In the genomic region with DNA sequence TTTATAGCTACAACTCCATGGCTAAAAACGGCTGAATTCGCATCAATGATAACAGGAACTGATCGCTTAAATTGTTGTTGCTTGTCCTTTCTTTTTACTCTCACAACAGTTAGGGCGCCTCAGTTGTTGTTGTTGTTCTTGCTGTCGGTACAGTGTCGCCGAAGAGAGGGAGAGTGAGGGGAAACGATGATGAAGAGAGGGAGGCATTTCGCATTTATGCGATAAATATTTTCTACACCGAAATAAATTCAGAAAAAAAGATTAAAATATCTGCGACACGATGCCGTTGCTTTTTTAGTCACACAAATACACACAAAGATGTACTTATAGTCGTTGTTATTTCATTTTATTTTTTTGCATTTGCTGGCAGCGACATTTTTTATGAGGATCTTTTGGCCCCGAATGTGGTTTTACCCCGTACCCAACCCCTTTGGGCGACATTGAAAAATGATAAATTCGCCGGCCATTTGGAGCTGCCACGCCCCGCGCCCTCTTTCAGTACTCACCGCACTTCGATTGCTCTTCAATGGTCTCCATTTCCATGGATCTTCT, we compare ENCODE assay signal across 4 fruit fly cellular contexts.
TF ChIP-seq lines count a peak whose summit lies in the region.

No protein-coding gene starts in this region.

- no peak for TF ChIP-seq CTCF in whole organism, embryonic (GFP tag; optimal IDR thresholded peaks at IDR 0.05; lab: Kevin White, UChicago)

TF ChIP-seq in whole organism, adult, 20 proteins besides CTCF, POLR2A, EP300 and RAD21:
- TF ChIP-seq pad (GFP tag; optimal IDR thresholded peaks at IDR 0.05; lab: Kevin White, UChicago) (peak; percentile 95), ovo (GFP tag; optimal IDR thresholded peaks at IDR 0.05; lab: Kevin White, UChicago) (no peak), CG12768 (GFP tag; optimal IDR thresholded peaks at IDR 0.05; lab: Kevin White, UChicago) (no peak)

TF ChIP-seq in whole organism, embryonic, 481 proteins besides CTCF, POLR2A, EP300 and RAD21 (continues in another document):
- TF ChIP-seq YL-1 (GFP tag; optimal IDR thresholded peaks at IDR 0.05; lab: Kevin White, UChicago) (no peak), CG6175 (GFP tag; IDR thresholded peaks at IDR 0.05; lab: Robert Waterston, UW) (no peak), CG8924 (tag; optimal IDR thresholded peaks at IDR 0.05; lab: Kevin White, UChicago) (no peak), CG17328 (GFP tag; IDR thresholded peaks at IDR 0.05; lab: Robert Waterston, UW) (no peak), CG15269 (tag; optimal IDR thresholded peaks at IDR 0.05; lab: Kevin White, UChicago) (no peak), CG10543 (GFP tag; optimal IDR thresholded peaks at IDR 0.05; lab: Kevin White, UChicago) (no peak), CG6689 (GFP tag; IDR thresholded peaks at IDR 0.05; lab: Robert Waterston, UW) (no peak), CG3065 (GFP tag; optimal IDR thresholded peaks at IDR 0.05; lab: Kevin White, UChicago) (peak; percentile 33), CG17912 (GFP tag; optimal IDR thresholded peaks at IDR 0.05; lab: Kevin White, UChicago) (no peak), crol (GFP tag; IDR thresholded peaks at IDR 0.05; lab: Robert Waterston, UW) (peak; percentile 86), lab (GFP tag; optimal IDR thresholded peaks at IDR 0.05; lab: Kevin White, UChicago) (no peak), slou (GFP tag; optimal IDR thresholded peaks at IDR 0.05; lab: Kevin White, UChicago) (no peak), D (optimal IDR thresholded peaks at IDR 0.05; lab: Kevin White, UChicago) (no peak), D (GFP tag; optimal IDR thresholded peaks at IDR 0.05; lab: Kevin White, UChicago) (no peak), trem (tag; optimal IDR thresholded peaks at IDR 0.05; lab: Kevin White, UChicago) (no peak), CG15479 (GFP tag; optimal IDR thresholded peaks at IDR 0.05; lab: Kevin White, UChicago) (peak; percentile 18), exex (tag; optimal IDR thresholded peaks at IDR 0.05; lab: Kevin White, UChicago) (no peak), seq (GFP tag; IDR thresholded peaks at IDR 0.05; lab: Robert Waterston, UW) (0 out of 2 replicates have a peak, but pooled peaks have one; percentile 8), az2 (GFP tag; optimal IDR thresholded peaks at IDR 0.05; lab: Kevin White, UChicago) (no peak), CG8281 (tag; optimal IDR thresholded peaks at IDR 0.05; lab: Kevin White, UChicago) (no peak), CG43689 (GFP tag; IDR thresholded peaks at IDR 0.05; lab: Robert Waterston, UW) (no peak), klu (GFP tag; IDR thresholded peaks at IDR 0.05; lab: Robert Waterston, UW) (no peak), CG30020 (tag; optimal IDR thresholded peaks at IDR 0.05; lab: Kevin White, UChicago) (no peak), Fer1 (GFP tag; optimal IDR thresholded peaks at IDR 0.05; lab: Kevin White, UChicago) (no peak), CG18764 (GFP tag; optimal IDR thresholded peaks at IDR 0.05; lab: Kevin White, UChicago) (no peak), CG1647 (GFP tag; optimal IDR thresholded peaks at IDR 0.05; lab: Kevin White, UChicago) (no peak), row (GFP tag; IDR thresholded peaks at IDR 0.05; lab: Robert Waterston, UW) (0 out of 3 replicates have a peak, but pooled peaks have one; percentile 10), CG1233 (GFP tag; optimal IDR thresholded peaks at IDR 0.05; lab: Kevin White, UChicago) (no peak)

TF ChIP-seq in whole organism, prepupa, 60 proteins besides CTCF, POLR2A, EP300 and RAD21:
- TF ChIP-seq CG7368 (GFP tag; optimal IDR thresholded peaks at IDR 0.05; lab: Kevin White, UChicago) (no peak), CG9139 (GFP tag; optimal IDR thresholded peaks at IDR 0.05; lab: Kevin White, UChicago) (no peak), CG6854 (GFP tag; optimal IDR thresholded peaks at IDR 0.05; lab: Kevin White, UChicago) (no peak), Met (GFP tag; optimal IDR thresholded peaks at IDR 0.05; lab: Kevin White, UChicago) (peak; percentile 23), CG34406 (GFP tag; optimal IDR thresholded peaks at IDR 0.05; lab: Kevin White, UChicago) (no peak), CG4318 (GFP tag; optimal IDR thresholded peaks at IDR 0.05; lab: Kevin White, UChicago) (no peak), CG32006 (GFP tag; optimal IDR thresholded peaks at IDR 0.05; lab: Kevin White, UChicago) (no peak), Ets96B (tag; optimal IDR thresholded peaks at IDR 0.05; lab: Kevin White, UChicago) (no peak), Eip78C (GFP tag; lab: Kevin White, UChicago) (peak; percentile 29), esn (GFP tag; optimal IDR thresholded peaks at IDR 0.05; lab: Kevin White, UChicago) (no peak), topi (GFP tag; optimal IDR thresholded peaks at IDR 0.05; lab: Kevin White, UChicago) (peak; percentile 26), dac (GFP tag; optimal IDR thresholded peaks at IDR 0.05; lab: Kevin White, UChicago) (no peak), Hr38 (GFP tag; optimal IDR thresholded peaks at IDR 0.05; lab: Kevin White, UChicago) (no peak), CG10631 (GFP tag; optimal IDR thresholded peaks at IDR 0.05; lab: Kevin White, UChicago) (no peak), svp (GFP tag; lab: Kevin White, UChicago) (peak; percentile 72), cyc (GFP tag; optimal IDR thresholded peaks at IDR 0.05; lab: Kevin White, UChicago) (no peak), CG31627 (GFP tag; optimal IDR thresholded peaks at IDR 0.05; lab: Kevin White, UChicago) (no peak), Blimp-1 (GFP tag; optimal IDR thresholded peaks at IDR 0.05; lab: Kevin White, UChicago) (no peak), Hr39 (GFP tag; optimal IDR thresholded peaks at IDR 0.05; lab: Kevin White, UChicago) (peak; percentile 3), eg (GFP tag; IDR thresholded peaks at IDR 0.05; lab: Robert Waterston, UW) (no peak)

TF ChIP-seq in whole organism, wandering third instar larva, 38 proteins besides CTCF, POLR2A, EP300 and RAD21:
- TF ChIP-seq psq (GFP tag; optimal IDR thresholded peaks at IDR 0.05; lab: Kevin White, UChicago) (peak; percentile 19), Jra (GFP tag; optimal IDR thresholded peaks at IDR 0.05; lab: Kevin White, UChicago) (no peak), foxo (GFP tag; optimal IDR thresholded peaks at IDR 0.05; lab: Kevin White, UChicago) (peak in 1 of 2 experiments; percentile 22), br (GFP tag; optimal IDR thresholded peaks at IDR 0.05; lab: Kevin White, UChicago) (peak; percentile 2), Dif (GFP tag; optimal IDR thresholded peaks at IDR 0.05; lab: Kevin White, UChicago; ENCODE audit: partially characterized antibody) (no peak), HLH106 (tag; optimal IDR thresholded peaks at IDR 0.05; lab: Kevin White, UChicago) (peak; percentile 0)
TF ChIP-seq in whole organism, wandering third instar larva: peak in this region for 4.
